Fruit fly (Drosophila melanogaster): ENCODE measurements around the gene brv2.
A peak's percentile ranks its signal among the peaks of the same experiment; 100 is the strongest.

DNA sequence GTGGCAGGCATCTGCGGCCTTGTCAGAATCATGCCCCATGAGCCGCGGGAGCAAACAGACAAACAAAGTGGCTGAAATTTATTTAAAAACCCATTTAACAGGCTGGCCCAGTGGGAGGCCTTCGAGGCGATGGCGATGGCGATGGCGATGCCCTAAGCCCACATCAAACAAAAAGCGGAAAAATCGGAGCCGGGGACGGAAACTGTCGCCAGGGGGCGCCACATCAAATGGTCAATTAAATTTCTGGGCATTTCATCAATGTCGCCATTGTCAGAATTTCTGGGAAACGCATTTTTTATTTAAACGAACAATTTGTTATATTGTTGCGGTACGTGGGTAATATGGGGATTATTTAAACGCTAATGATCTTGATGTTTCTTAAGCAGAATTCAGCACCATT lies 52.3 kb downstream of the brv2 start:
- TF ChIP-seq CG8478 (optimal IDR thresholded peaks at IDR 0.05) (no peak), CTCF (optimal IDR thresholded peaks at IDR 0.05) (peak; percentile 61 to 66)
